Worm (Caenorhabditis elegans) whole organism, L4/young adult: ENCODE data around the gene F44B9.10.

Source experiments
- W03F9.2 ChIP-seq: fragments of 150-350 bp; optimal IDR thresholded peaks from 2 replicates; lab custom pipeline; 2014; ENCODE audit warnings: missing biosample characterization, missing genetic modification characterization
- dao-5 ChIP-seq: sonication (generic microtip); optimal IDR thresholded peaks from 2 replicates; lab custom pipeline; 2016; ENCODE audit warnings: missing genotype, missing genetic modification characterization, moderate library complexity, missing compliant biosample characterization
- him-1 ChIP-seq: sonication (generic microtip); optimal IDR thresholded peaks from 2 replicates; lab custom pipeline; 2016; ENCODE audit warnings: missing genotype, missing genetic modification reagents, missing genetic modification characterization, missing compliant biosample characterization

DNA sequence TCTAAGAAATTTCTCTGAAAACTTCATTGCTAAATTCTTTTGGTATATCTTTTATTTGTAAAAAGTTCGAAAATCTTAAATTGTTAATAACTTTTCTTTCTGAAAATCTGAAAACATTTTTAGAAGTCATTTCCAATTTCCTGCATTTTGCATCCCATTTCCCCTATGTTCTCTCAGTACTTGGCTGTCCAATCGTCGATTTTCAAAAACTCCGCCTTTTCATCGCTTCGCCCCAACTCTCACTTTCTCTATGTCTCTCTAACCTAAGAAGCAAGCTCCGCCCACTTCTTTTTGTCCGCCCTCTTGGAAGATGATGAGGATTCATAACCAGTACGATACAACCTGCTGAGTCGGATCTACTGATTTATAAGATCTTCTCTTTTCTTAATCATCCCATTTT is 31.7 kb upstream of the F44B9.10 start:
- TF ChIP-seq him-1 (tag; lab: Kevin White, UChicago) (no peak), dao-5 (tag; lab: Kevin White, UChicago) (no peak), W03F9.2 (tag; lab: Kevin White, UChicago) (no peak)
